Fruit fly (Drosophila melanogaster) whole organism, pupa: Measurements from ENCODE around the gene Adgf-D.

Experiments used
- CG10348 ChIP-seq: fragments of 200-800 bp; sonication (Bioruptor generic); IDR thresholded peaks from 2 replicates; pipeline ENCODE4 v1.3.6; 2022; ENCODE audit warnings: missing biosample characterization, missing genetic modification characterization
- CG17806 ChIP-seq: fragments of 200-800 bp; sonication (Bioruptor generic); optimal IDR thresholded peaks from 2 replicates; lab custom pipeline; 2018; ENCODE audit warnings: missing biosample characterization, mild to moderate bottlenecking, missing genetic modification characterization, moderate library complexity
- D1 ChIP-seq: fragments of 200-800 bp; sonication (Bioruptor generic); optimal IDR thresholded peaks from 2 replicates; lab custom pipeline; 2018; ENCODE audit warnings: missing biosample characterization, mild to moderate bottlenecking, missing genetic modification characterization, moderate library complexity
- Pif1A ChIP-seq: fragments of 200-800 bp; sonication (Bioruptor generic); optimal IDR thresholded peaks from 3 replicates; lab custom pipeline; 2016; ENCODE audit warnings: missing biosample characterization, missing genetic modification characterization
- Pif1B ChIP-seq: fragments of 200-800 bp; sonication (Bioruptor generic); optimal IDR thresholded peaks from 3 replicates; lab custom pipeline; 2016; ENCODE audit warnings: missing biosample characterization, missing genetic modification characterization
- rn ChIP-seq: fragments of 200-800 bp; sonication (Bioruptor generic); IDR thresholded peaks from 2 replicates; pipeline ENCODE4 v1.3.6; 2022; ENCODE audit warnings: missing biosample characterization, missing genetic modification characterization

DNA sequence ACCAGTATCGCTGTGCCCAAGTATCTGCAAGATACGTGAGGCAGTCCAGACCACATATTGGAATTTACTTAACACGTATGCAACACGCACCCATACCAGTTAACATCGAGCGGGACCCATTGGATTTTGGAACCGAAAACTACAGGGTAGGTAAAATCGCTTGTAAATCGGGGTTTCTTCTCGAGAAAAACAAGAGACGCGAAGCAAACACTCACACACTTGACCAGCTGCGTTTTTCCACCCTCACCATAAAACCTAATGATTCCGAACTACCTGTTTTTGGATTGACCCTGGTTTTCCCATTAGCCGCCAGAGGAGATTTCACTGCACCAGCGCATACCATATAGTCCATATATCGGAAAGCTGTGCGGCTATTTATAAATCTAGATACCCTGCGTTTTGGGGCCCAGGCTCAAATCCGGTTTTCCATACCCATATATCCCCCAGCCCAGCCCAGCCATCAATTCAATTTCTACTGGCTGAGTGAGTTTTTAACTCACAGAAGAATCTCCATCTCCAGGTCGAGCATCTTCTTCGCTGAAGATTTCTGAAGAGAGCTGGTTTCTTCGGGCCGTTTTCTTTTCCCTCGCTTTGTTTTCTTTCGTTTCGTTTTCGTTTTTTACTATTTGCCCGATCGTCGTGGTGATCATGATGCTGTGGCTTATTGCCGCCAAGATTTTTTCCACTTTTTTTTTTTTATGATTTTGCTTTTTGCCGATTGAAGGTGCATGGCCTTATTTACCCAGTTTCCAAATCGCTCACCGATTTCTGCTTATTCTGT, 10.7 kb upstream of the Adgf-D start:
- TF ChIP-seq CG17806 (tag; lab: Kevin White, UChicago), result no peak
- TF ChIP-seq rn (GFP tag; lab: Robert Waterston, UW), result no peak
- TF ChIP-seq Pif1A (GFP tag; lab: Kevin White, UChicago), result peak; percentile 49
- peak; percentile 33 for TF ChIP-seq Pif1B (GFP tag; lab: Kevin White, UChicago)
- no peak for TF ChIP-seq CG10348 (GFP tag; lab: Robert Waterston, UW)
- TF ChIP-seq D1 (tag; lab: Kevin White, UChicago), result no peak
